Fruit fly (Drosophila melanogaster): ENCODE measurements around the gene mrn.

Gene mrn

dm6 chr3L:15563058-15563850 is 17.1 kb downstream of the mrn start, which contains the start of the genes CG7739 and SCCRO (continued):
- TF ChIP-seq dmrt99B (tag; optimal IDR thresholded peaks at IDR 0.05) (no peak), CG14441 (GFP tag; IDR thresholded peaks at IDR 0.05) (peak; percentile 71), grau (tag; optimal IDR thresholded peaks at IDR 0.05) (peak; percentile 69), CG12391 (tag; optimal IDR thresholded peaks at IDR 0.05) (peak; percentile 76), Kr (GFP tag; optimal IDR thresholded peaks at IDR 0.05) (no peak), gfzf (GFP tag; optimal IDR thresholded peaks at IDR 0.05) (peak; percentile 66), nerfin-2 (GFP tag; IDR thresholded peaks at IDR 0.05; ENCODE audit: partially characterized antibody) (no peak), CG1233 (GFP tag; optimal IDR thresholded peaks at IDR 0.05) (peak; percentile 24), eve (GFP tag; optimal IDR thresholded peaks at IDR 0.05) (no peak), disco-r (GFP tag; optimal IDR thresholded peaks at IDR 0.05) (no peak), BEAF-32 (GFP tag; optimal IDR thresholded peaks at IDR 0.05) (peak; percentile 67), pros (GFP tag; optimal IDR thresholded peaks at IDR 0.05) (no peak), knrl (GFP tag; IDR thresholded peaks at IDR 0.05; ENCODE audit: partially characterized antibody) (no peak; the same call in 2 of the 3 replicates), Lim3 (GFP tag; IDR thresholded peaks at IDR 0.05) (no peak), dan (GFP tag; IDR thresholded peaks at IDR 0.05) (no peak), ato (GFP tag; IDR thresholded peaks at IDR 0.05; ENCODE audit: partially characterized antibody) (no peak), repo (GFP tag; optimal IDR thresholded peaks at IDR 0.05) (no peak), CG16815 (GFP tag; optimal IDR thresholded peaks at IDR 0.05) (no peak), CG9797 (GFP tag; optimal IDR thresholded peaks at IDR 0.05) (peak; percentile 49), az2 (GFP tag; optimal IDR thresholded peaks at IDR 0.05) (peak; percentile 15), Dip2 (GFP tag; IDR thresholded peaks at IDR 0.05) (no peak), CG18011 (GFP tag; optimal IDR thresholded peaks at IDR 0.05) (no peak), row (GFP tag; IDR thresholded peaks at IDR 0.05) (peak; percentile 66), Elba2 (GFP tag; optimal IDR thresholded peaks at IDR 0.05) (peak; percentile 89), jumu (GFP tag; optimal IDR thresholded peaks at IDR 0.05) (peak; percentile 32), hbn (GFP tag; IDR thresholded peaks at IDR 0.05; ENCODE audit: partially characterized antibody) (peak; percentile 34; the same call in 1 of the 2 replicates), Max (GFP tag; optimal IDR thresholded peaks at IDR 0.05) (peak; percentile 18), wdn (GFP tag; IDR thresholded peaks at IDR 0.05) (peak; percentile 68), cato (GFP tag; optimal IDR thresholded peaks at IDR 0.05; ENCODE audit: borderline replicate concordance) (peak; percentile 5), zfh2 (GFP tag; optimal IDR thresholded peaks at IDR 0.05) (peak; percentile 41), pzg (GFP tag; optimal IDR thresholded peaks at IDR 0.05) (peak; percentile 36), CG10462 (GFP tag; optimal IDR thresholded peaks at IDR 0.05) (no peak), hth (optimal IDR thresholded peaks at IDR 0.05) (no peak), CG17361 (GFP tag; IDR thresholded peaks at IDR 0.05) (peak; percentile 85), tgo (GFP tag; IDR thresholded peaks at IDR 0.05) (peak; percentile 69), ssp (GFP tag; IDR thresholded peaks at IDR 0.05) (peak; percentile 83), CG30020 (tag; optimal IDR thresholded peaks at IDR 0.05) (peak; percentile 87), CG31224 (GFP tag; IDR thresholded peaks at IDR 0.05) (peak; percentile 59), her (GFP tag; optimal IDR thresholded peaks at IDR 0.05) (peak; percentile 10), kah (GFP tag; optimal IDR thresholded peaks at IDR 0.05) (no peak), Spps (tag; optimal IDR thresholded peaks at IDR 0.05) (no peak), CG42726 (GFP tag; IDR thresholded peaks at IDR 0.05; ENCODE audit: partially characterized antibody) (no peak), CG14014 (GFP tag; IDR thresholded peaks at IDR 0.05) (peak; percentile 76; the same call in 1 of the 2 replicates), ham (GFP tag; IDR thresholded peaks at IDR 0.05) (peak; percentile 8; the same call in 1 of the 2 replicates), dimm (GFP tag; IDR thresholded peaks at IDR 0.05) (no peak), Pdp1 (GFP tag; optimal IDR thresholded peaks at IDR 0.05) (peak in 1 of 2 experiments; percentile 3), dati (GFP tag; IDR thresholded peaks at IDR 0.05) (no peak), Hr3 (GFP tag; optimal IDR thresholded peaks at IDR 0.05) (peak; percentile 48), Abd-B (GFP tag; optimal IDR thresholded peaks at IDR 0.05) (peak; percentile 68)

All from whole organism, embryonic.